Worm (Caenorhabditis elegans): ENCODE results near the gene exos-1.

DNA sequence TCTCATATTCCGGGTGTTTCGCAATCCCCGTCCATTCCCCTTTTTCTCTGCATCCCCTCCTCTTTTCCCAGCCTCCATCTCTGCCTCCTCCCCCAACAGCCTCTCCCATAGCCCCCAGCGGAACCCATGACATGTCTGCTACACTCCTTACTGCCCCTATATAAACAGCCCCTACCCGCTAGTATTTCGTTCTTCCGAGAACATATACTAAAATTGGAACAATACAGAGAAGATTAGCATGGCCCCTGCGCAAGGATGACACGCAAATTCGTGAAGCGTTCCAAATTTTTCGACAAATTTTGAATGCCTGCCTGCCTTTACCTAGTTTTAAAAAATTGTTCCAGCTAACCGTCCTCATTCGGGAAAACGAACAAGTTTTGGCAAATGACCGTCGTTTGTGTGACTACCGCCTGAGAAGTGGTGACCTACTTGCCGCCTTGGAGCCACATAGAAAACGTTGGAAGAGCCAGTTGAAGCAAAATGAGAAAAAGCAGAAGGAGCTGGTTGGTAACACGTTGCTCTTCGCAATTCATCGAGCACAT is 19.3 kb upstream of the exos-1 start:
- peak; percentile 91 for TF ChIP-seq lir-3 (tag; optimal IDR thresholded peaks at IDR 0.05; ENCODE audit: poor library complexity)
- TF ChIP-seq ama-1 (optimal IDR thresholded peaks at IDR 0.05): peak; percentile 76
- peak; percentile 92 for TF ChIP-seq fos-1 (tag; optimal IDR thresholded peaks at IDR 0.05)
- TF ChIP-seq unc-62 (GFP tag; optimal IDR thresholded peaks at IDR 0.05): peak; percentile 11
- TF ChIP-seq nhr-90 (tag; optimal IDR thresholded peaks at IDR 0.05; ENCODE audit: poor library complexity): peak; percentile 98
- peak; percentile 96 for TF ChIP-seq pax-3 (tag; optimal IDR thresholded peaks at IDR 0.05)

Data from whole organism, L1 larva.